Fruit fly (Drosophila melanogaster) whole organism, embryonic: ENCODE measurements around the gene Polr2I.

Source experiments
- CG12659 ChIP-seq: fragments of 200-800 bp; sonication (Bioruptor generic); optimal IDR thresholded peaks from 3 replicates; lab custom pipeline; 2017; ENCODE audit warnings: mild to moderate bottlenecking, missing biosample characterization, missing genetic modification reagents, missing genetic modification characterization
- CG12744 ChIP-seq: fragments of 200-800 bp; sonication (Bioruptor generic); optimal IDR thresholded peaks from 2 replicates; lab custom pipeline; 2016; ENCODE audit warnings: missing biosample characterization, missing genetic modification characterization
- CG13624 ChIP-seq: fragments of 200-800 bp; sonication (Bioruptor generic); optimal IDR thresholded peaks from 2 replicates; lab custom pipeline; 2016; ENCODE audit warnings: missing biosample characterization, missing genetic modification characterization
- CG14441 ChIP-seq: fragments of 200-800 bp; sonication (Bioruptor generic); IDR thresholded peaks from 2 replicates; pipeline ENCODE4 v1.3.6; 2022; ENCODE audit warnings: missing biosample characterization, missing genetic modification characterization
- CG15601 ChIP-seq: fragments of 200-800 bp; sonication (Bioruptor generic); optimal IDR thresholded peaks from 3 replicates; lab custom pipeline; 2019; ENCODE audit warnings: missing biosample characterization, mild to moderate bottlenecking, missing genetic modification characterization, moderate library complexity
- CG16779 ChIP-seq: fragments of 200-800 bp; sonication (Bioruptor generic); IDR thresholded peaks from 2 replicates; pipeline ENCODE4 v1.3.6; 2022; ENCODE audit warnings: missing biosample characterization, missing genetic modification characterization
- CG16863 ChIP-seq: fragments of 200-800 bp; sonication (Bioruptor generic); optimal IDR thresholded peaks from 3 replicates; lab custom pipeline; 2016; ENCODE audit warnings: missing biosample characterization, missing genetic modification characterization
- CG17328 ChIP-seq: fragments of 200-800 bp; sonication (Bioruptor generic); IDR thresholded peaks from 2 replicates; pipeline ENCODE4 v1.3.6; 2022; ENCODE audit warnings: missing biosample characterization, missing genetic modification characterization
- CG17359 ChIP-seq: fragments of 200-800 bp; sonication (Bioruptor generic); optimal IDR thresholded peaks from 3 replicates; lab custom pipeline; 2018; ENCODE audit warnings: missing biosample characterization, mild to moderate bottlenecking, missing genetic modification characterization, moderate library complexity
- CG1832 ChIP-seq: fragments of 200-800 bp; sonication (Bioruptor generic); optimal IDR thresholded peaks from 2 replicates; lab custom pipeline; 2017; ENCODE audit warnings: missing biosample characterization, mild to moderate bottlenecking, missing genetic modification characterization, inconsistent platforms
- CG2202 ChIP-seq: fragments of 200-800 bp; sonication (Bioruptor generic); optimal IDR thresholded peaks from 2 replicates; lab custom pipeline; 2018; ENCODE audit warnings: missing biosample characterization, mild to moderate bottlenecking, missing genetic modification characterization
- CG4404 ChIP-seq: fragments of 200-800 bp; sonication (Bioruptor generic); IDR thresholded peaks from 2 replicates; pipeline ENCODE4 v1.3.6; 2022; ENCODE audit warnings: missing biosample characterization, missing genetic modification characterization
- CG7963 ChIP-seq: fragments of 200-800 bp; sonication (Bioruptor generic); IDR thresholded peaks from 3 replicates; pipeline ENCODE4 v1.3.6; 2022; ENCODE audit warnings: missing biosample characterization, missing genetic modification characterization; ENCODE audit not compliant: partially characterized antibody
- CG8359 ChIP-seq: fragments of 200-800 bp; sonication (Bioruptor generic); optimal IDR thresholded peaks from 2 replicates; lab custom pipeline; 2017; ENCODE audit warnings: missing biosample characterization, mild to moderate bottlenecking, missing genetic modification characterization, borderline replicate concordance
- CG9876 ChIP-seq: fragments of 200-800 bp; sonication (Bioruptor generic); optimal IDR thresholded peaks from 2 replicates; lab custom pipeline; 2016; ENCODE audit warnings: missing biosample characterization, missing genetic modification characterization
- CHES-1-like ChIP-seq: fragments of 200-800 bp; sonication (Bioruptor generic); optimal IDR thresholded peaks from 2 replicates; lab custom pipeline; 2016; ENCODE audit warnings: missing biosample characterization, missing genetic modification characterization
- CkIIα-i1 ChIP-seq: fragments of 200-800 bp; sonication (Bioruptor generic); IDR thresholded peaks from 2 replicates; pipeline ENCODE4 v1.3.6; 2022; ENCODE audit warnings: missing biosample characterization, missing genetic modification characterization
- Fer3 ChIP-seq: fragments of 200-800 bp; sonication (Bioruptor generic); optimal IDR thresholded peaks from 2 replicates; lab custom pipeline; 2018; ENCODE audit warnings: missing biosample characterization, mild to moderate bottlenecking, missing genetic modification characterization, moderate library complexity
- Gug ChIP-seq: fragments of 200-800 bp; sonication (Bioruptor generic); IDR thresholded peaks from 4 replicates; pipeline ENCODE4 v1.3.6; 2022; ENCODE audit warnings: missing biosample characterization, missing genetic modification characterization
- Hey ChIP-seq: fragments of 200-800 bp; sonication (Bioruptor generic); optimal IDR thresholded peaks from 3 replicates; lab custom pipeline; 2018; ENCODE audit warnings: missing biosample characterization, mild to moderate bottlenecking, missing genetic modification characterization
- HmgD ChIP-seq: fragments of 200-800 bp; sonication (Bioruptor generic); optimal IDR thresholded peaks from 3 replicates; lab custom pipeline; 2016; ENCODE audit warnings: missing biosample characterization, missing genetic modification characterization
- Lpt ChIP-seq: fragments of >200 bp; optimal IDR thresholded peaks from 2 replicates; lab custom pipeline; 2018; ENCODE audit warnings: missing biosample characterization, missing genetic modification characterization
- Mad ChIP-seq: fragments of 200-800 bp; sonication (Bioruptor generic); optimal IDR thresholded peaks from 2 replicates; lab custom pipeline; 2016; ENCODE audit warnings: missing biosample characterization, missing genetic modification characterization
- Med ChIP-seq: fragments of 200-800 bp; sonication (Bioruptor generic); peaks from one replicate; lab custom pipeline; 2016; ENCODE audit warnings: missing biosample characterization, missing genetic modification characterization, mild to moderate bottlenecking, inconsistent platforms, moderate library complexity
- Mes4 ChIP-seq: fragments of 200-800 bp; sonication (Bioruptor generic); optimal IDR thresholded peaks from 2 replicates; lab custom pipeline; 2016; ENCODE audit warnings: missing biosample characterization, missing genetic modification characterization
- Opbp ChIP-seq: fragments of 200-800 bp; sonication (Bioruptor generic); IDR thresholded peaks from 3 replicates; pipeline ENCODE4 v1.3.6; 2022; ENCODE audit warnings: missing biosample characterization, missing genetic modification characterization; ENCODE audit not compliant: partially characterized antibody
- Vsx1 ChIP-seq: fragments of 200-800 bp; sonication (Bioruptor generic); optimal IDR thresholded peaks from 2 replicates; lab custom pipeline; 2017; ENCODE audit warnings: missing biosample characterization, mild to moderate bottlenecking, missing genetic modification characterization, missing genetic modification reagents
- Xrp1 ChIP-seq: fragments of 200-800 bp; sonication (Bioruptor generic); IDR thresholded peaks from 2 replicates; pipeline ENCODE4 v1.3.6; 2022; ENCODE audit warnings: missing biosample characterization, missing genetic modification characterization
- aop ChIP-seq: fragments of 200-800 bp; sonication (Bioruptor generic); IDR thresholded peaks from 2 replicates; pipeline ENCODE4 v1.3.6; 2022; ENCODE audit warnings: missing biosample characterization, missing genetic modification characterization
- az2 ChIP-seq: fragments of 200-800 bp; sonication (Bioruptor generic); optimal IDR thresholded peaks from 3 replicates; lab custom pipeline; 2016; ENCODE audit warnings: missing biosample characterization, missing genetic modification characterization
- bsh ChIP-seq, 2 experiments: fragments of 200-800 bp; sonication (Bioruptor generic); optimal IDR thresholded peaks; 2 replicates each; lab custom pipeline; 2017 to 2018; ENCODE audit warnings: mild to moderate bottlenecking in 2 of 2, missing biosample characterization in 2 of 2, missing genetic modification characterization in 2 of 2, moderate library complexity in 1 of 2
- cg ChIP-seq: fragments of 200-800 bp; sonication (Bioruptor generic); optimal IDR thresholded peaks from 3 replicates; lab custom pipeline; 2019; ENCODE audit warnings: missing biosample characterization, mild to moderate bottlenecking, missing genetic modification characterization, moderate library complexity
- chn ChIP-seq: fragments of 200-800 bp; sonication (Bioruptor generic); optimal IDR thresholded peaks from 2 replicates; lab custom pipeline; 2016; ENCODE audit warnings: missing biosample characterization, missing genetic modification characterization
- crp ChIP-seq, 2 experiments: fragments of 200-800 bp; sonication (Bioruptor generic); optimal IDR thresholded peaks; 2 replicates in 1 of 2; 3 replicates in 1 of 2; lab custom pipeline; 2017; ENCODE audit warnings: missing biosample characterization in 2 of 2, missing genetic modification characterization in 2 of 2, mild to moderate bottlenecking in 1 of 2, moderate library complexity in 1 of 2
- emc ChIP-seq: fragments of 200-800 bp; sonication (Bioruptor generic); optimal IDR thresholded peaks from 2 replicates; lab custom pipeline; 2016; ENCODE audit warnings: missing biosample characterization, missing genetic modification characterization
- eve ChIP-seq, 2 experiments: fragments of >200 bp; optimal IDR thresholded peaks; 2 replicates each; lab custom pipeline; 2017; ENCODE audit warnings: missing biosample characterization in 2 of 2, missing genetic modification characterization in 2 of 2
- hb ChIP-seq: fragments of 200-800 bp; sonication (Bioruptor generic); IDR thresholded peaks from 3 replicates; pipeline ENCODE4 v1.3.6; 2022; ENCODE audit warnings: missing biosample characterization, missing genetic modification characterization; ENCODE audit not compliant: partially characterized antibody
- jigr1 ChIP-seq: fragments of 200-800 bp; sonication (Bioruptor generic); IDR thresholded peaks from 3 replicates; pipeline ENCODE4 v1.3.6; 2022; ENCODE audit warnings: missing biosample characterization, missing genetic modification characterization
- jing ChIP-seq: fragments of 200-800 bp; sonication (Bioruptor generic); optimal IDR thresholded peaks from 2 replicates; lab custom pipeline; 2018; ENCODE audit warnings: missing biosample characterization, mild to moderate bottlenecking, missing genetic modification characterization
- kni ChIP-seq: fragments of 200-800 bp; sonication (Bioruptor generic); optimal IDR thresholded peaks from 3 replicates; lab custom pipeline; 2017; ENCODE audit warnings: mild to moderate bottlenecking, missing biosample characterization, missing genetic modification reagents, missing genetic modification characterization
- lilli ChIP-seq: fragments of 200-800 bp; sonication (Bioruptor generic); optimal IDR thresholded peaks from 3 replicates; lab custom pipeline; 2016; ENCODE audit warnings: missing biosample characterization, missing genetic modification characterization
- lmd ChIP-seq: fragments of 200-800 bp; sonication (Bioruptor generic); IDR thresholded peaks from 2 replicates; pipeline ENCODE4 v1.3.6; 2022; ENCODE audit warnings: missing biosample characterization, missing genetic modification characterization
- onecut ChIP-seq: fragments of 200-800 bp; sonication (Bioruptor generic); IDR thresholded peaks from 2 replicates; pipeline ENCODE4 v1.3.6; 2022; ENCODE audit warnings: missing biosample characterization, missing genetic modification characterization
- schlank ChIP-seq: fragments of 200-800 bp; sonication (Bioruptor generic); optimal IDR thresholded peaks from 2 replicates; lab custom pipeline; 2018; ENCODE audit warnings: missing biosample characterization, mild to moderate bottlenecking, missing genetic modification characterization
- slou ChIP-seq: fragments of 200-800 bp; sonication (Bioruptor generic); optimal IDR thresholded peaks from 3 replicates; lab custom pipeline; 2016; ENCODE audit warnings: missing biosample characterization, missing genetic modification characterization
- ssp ChIP-seq: fragments of 200-800 bp; sonication (Bioruptor generic); IDR thresholded peaks from 2 replicates; pipeline ENCODE4 v1.3.6; 2022; ENCODE audit warnings: missing biosample characterization, missing genetic modification characterization
- unpg ChIP-seq: fragments of 200-800 bp; sonication (Bioruptor generic); optimal IDR thresholded peaks from 3 replicates; lab custom pipeline; 2018; ENCODE audit warnings: missing biosample characterization, mild to moderate bottlenecking, missing genetic modification characterization, moderate library complexity
- usp ChIP-seq: fragments of >200 bp; optimal IDR thresholded peaks from 2 replicates; lab custom pipeline; 2017; ENCODE audit warnings: missing biosample characterization, missing genetic modification characterization
- vvl ChIP-seq: fragments of 200-800 bp; sonication (Bioruptor generic); IDR thresholded peaks from 2 replicates; pipeline ENCODE4 v1.3.6; 2022; ENCODE audit warnings: missing biosample characterization, missing genetic modification characterization
- z ChIP-seq: fragments of 200-800 bp; sonication (Bioruptor generic); IDR thresholded peaks from 3 replicates; pipeline ENCODE4 v1.3.6; 2022; ENCODE audit warnings: missing biosample characterization, missing genetic modification characterization
- zfh1 ChIP-seq: fragments of 200-800 bp; sonication (Bioruptor generic); IDR thresholded peaks from 3 replicates; pipeline ENCODE4 v1.3.6; 2022; ENCODE audit warnings: missing biosample characterization, missing genetic modification characterization

Polr2I gene

DNA sequence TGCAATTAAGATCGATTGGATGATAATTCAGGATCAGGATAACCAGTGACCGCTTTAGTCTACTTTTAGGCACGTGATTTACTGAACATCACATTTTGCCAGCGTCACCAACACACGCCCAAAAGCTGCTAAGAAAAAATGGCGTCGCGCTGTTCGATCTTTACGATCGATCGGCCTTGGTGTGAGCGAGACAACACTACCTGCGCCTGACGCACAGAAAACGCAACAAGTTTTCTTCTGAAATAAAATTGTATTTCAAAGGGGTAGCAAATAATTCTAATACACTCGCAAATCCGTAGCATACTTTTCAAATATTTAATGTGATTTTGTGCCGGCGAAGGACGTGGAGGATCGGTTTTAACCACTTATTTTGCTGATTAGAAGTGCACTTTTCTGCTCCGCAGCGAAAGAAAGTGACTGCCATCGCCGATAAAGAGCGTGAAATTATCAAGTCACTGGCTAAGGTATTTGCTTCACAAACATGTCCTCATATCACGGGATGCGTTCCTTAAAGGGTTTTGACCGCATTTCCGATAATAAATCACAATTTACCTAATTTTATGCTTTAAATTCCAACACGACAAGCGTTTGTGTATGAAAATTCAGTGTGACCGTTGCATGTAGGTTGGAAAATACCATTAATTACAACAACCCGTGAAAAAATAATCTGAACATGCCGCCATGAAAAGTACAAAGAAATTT, 766 bp upstream of the Polr2I start:
- TF ChIP-seq zfh1 (GFP tag; lab: Robert Waterston, UW) (no peak), crp (GFP tag; optimal IDR thresholded peaks at IDR 0.05; lab: Kevin White, UChicago) (no peak), CG17359 (tag; lab: Kevin White, UChicago) (no peak), jing (GFP tag; lab: Kevin White, UChicago) (no peak), CG12659 (GFP tag; lab: Kevin White, UChicago) (peak; percentile 14), cg (GFP tag; lab: Kevin White, UChicago) (peak; percentile 56), CG12744 (GFP tag; lab: Kevin White, UChicago) (no peak), CG9876 (no peak), hb (no peak), z (GFP tag; lab: Robert Waterston, UW) (no peak), Mad (GFP tag; lab: Kevin White, UChicago) (no peak), CG2202 (tag; lab: Kevin White, UChicago) (no peak), CG7963 (GFP tag; lab: Robert Waterston, UW) (no peak), onecut (GFP tag; lab: Robert Waterston, UW) (peak; percentile 87), ssp (GFP tag; lab: Robert Waterston, UW) (no peak), CG4404 (no peak), unpg (GFP tag; lab: Kevin White, UChicago) (no peak), HmgD (no peak), Fer3 (tag; lab: Kevin White, UChicago) (no peak), aop (GFP tag; lab: Robert Waterston, UW) (no peak), kni (GFP tag; lab: Kevin White, UChicago) (no peak), Vsx1 (no peak), schlank (no peak), CHES-1-like (GFP tag; lab: Kevin White, UChicago) (peak; percentile 8), az2 (GFP tag; lab: Kevin White, UChicago) (no peak), lmd (no peak), vvl (no peak; the same call in 1 of the 2 replicates), jigr1 (GFP tag; lab: Robert Waterston, UW) (no peak), Opbp (no peak; the same call in 2 of the 3 replicates), lilli (no peak), bsh (GFP tag; optimal IDR thresholded peaks at IDR 0.05; lab: Kevin White, UChicago) (peak in 1 of 2 experiments; percentile 5), CG15601 (tag; lab: Kevin White, UChicago) (no peak), slou (GFP tag; lab: Kevin White, UChicago) (no peak), CG1832 (peak; percentile 65), Med (GFP tag; lab: Kevin White, UChicago) (peak; percentile 79), CG14441 (no peak), CG17328 (GFP tag; lab: Robert Waterston, UW) (no peak), emc (no peak), Gug (no peak), Xrp1 (GFP tag; lab: Robert Waterston, UW) (no peak), Lpt (no peak), CG8359 (GFP tag; lab: Kevin White, UChicago) (no peak), CG13624 (GFP tag; lab: Kevin White, UChicago) (no peak), eve (GFP tag; optimal IDR thresholded peaks at IDR 0.05; lab: Kevin White, UChicago) (no peak), usp (no peak), Hey (tag; lab: Kevin White, UChicago) (no peak), CkIIα-i1 (no peak), chn (GFP tag; lab: Kevin White, UChicago) (no peak), CG16863 (GFP tag; lab: Kevin White, UChicago) (no peak), Mes4 (no peak), CG16779 (GFP tag; lab: Robert Waterston, UW) (no peak)
